Fruit fly (Drosophila melanogaster) whole organism, wandering third instar larva: ENCODE results near the gene Vdup1.

Experiments
- Abd-B ChIP-seq: fragments of >200 bp; optimal IDR thresholded peaks from 2 replicates; lab custom pipeline; 2017; ENCODE audit warnings: missing biosample characterization, missing genetic modification characterization
- CrebA ChIP-seq: fragments of 200-800 bp; sonication (Bioruptor generic); optimal IDR thresholded peaks from 2 replicates; lab custom pipeline; 2016; ENCODE audit warnings: missing biosample characterization, mild to moderate bottlenecking, missing genetic modification characterization, borderline replicate concordance
- HLH106 ChIP-seq: fragments of 200-800 bp; optimal IDR thresholded peaks from 3 replicates; lab custom pipeline; 2019; ENCODE audit warnings: missing biosample characterization, mild to moderate bottlenecking, missing genetic modification characterization, moderate library complexity
- Mio ChIP-seq: sonication (Bioruptor generic); optimal IDR thresholded peaks from 2 replicates; lab custom pipeline; 2016; ENCODE audit warnings: missing biosample characterization, missing genetic modification characterization
- OdsH ChIP-seq: fragments of 200-800 bp; sonication (Bioruptor generic); optimal IDR thresholded peaks from 2 replicates; lab custom pipeline; 2016; ENCODE audit warnings: missing biosample characterization, mild to moderate bottlenecking, missing genetic modification characterization
- dsf ChIP-seq: sonication (Bioruptor generic); optimal IDR thresholded peaks from 2 replicates; lab custom pipeline; 2016; ENCODE audit warnings: missing biosample characterization, missing genetic modification characterization, borderline replicate concordance
- psq ChIP-seq: fragments of 200-800 bp; sonication (Bioruptor generic); optimal IDR thresholded peaks from 3 replicates; lab custom pipeline; 2017; ENCODE audit warnings: missing biosample characterization, mild to moderate bottlenecking, missing genetic modification characterization, moderate library complexity
- usp ChIP-seq: fragments of >200 bp; optimal IDR thresholded peaks from 2 replicates; lab custom pipeline; 2017; ENCODE audit warnings: missing biosample characterization, missing genetic modification characterization

DNA sequence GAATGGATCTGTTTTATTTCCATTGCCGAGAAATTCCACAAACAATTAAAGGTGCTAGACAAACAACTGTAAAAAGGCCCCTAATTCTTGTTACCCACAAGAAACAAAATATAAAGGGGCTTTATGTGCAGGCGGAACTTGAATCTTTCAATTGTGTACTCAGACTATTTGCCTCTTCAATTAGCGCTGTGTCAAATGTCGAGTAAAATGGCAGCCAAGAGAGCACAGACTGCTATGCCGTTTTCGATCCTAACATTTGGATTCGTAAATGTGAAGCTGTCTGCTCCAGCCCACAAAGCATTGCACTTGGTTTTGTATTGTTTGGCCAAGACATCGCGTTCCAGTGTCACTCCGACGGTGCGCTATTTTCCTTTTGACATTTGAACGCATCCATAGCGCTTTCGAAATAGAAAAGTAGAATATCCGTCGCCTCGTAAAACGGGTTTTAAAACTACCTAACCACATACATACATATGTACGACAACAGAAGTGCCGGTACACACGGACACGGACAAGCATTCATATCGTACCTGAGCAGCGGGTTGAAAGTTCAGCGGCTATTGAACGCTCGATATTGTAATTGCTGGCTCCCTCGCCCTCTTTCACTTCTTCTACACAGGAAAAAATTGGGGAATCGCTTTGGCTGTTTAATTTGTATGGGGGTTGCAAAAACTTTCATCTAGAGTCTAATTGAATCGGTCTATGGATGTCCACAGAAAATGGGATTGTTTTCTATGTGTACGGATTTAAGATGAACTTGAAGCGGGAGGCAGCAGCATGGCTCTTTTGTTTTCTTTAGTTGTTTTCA lies 12.6 kb downstream of the Vdup1 start:
- TF ChIP-seq usp (GFP tag; lab: Kevin White, UChicago) (no peak), psq (no peak), HLH106 (tag; lab: Kevin White, UChicago) (peak; percentile 57), Abd-B (GFP tag; lab: Kevin White, UChicago) (no peak), CrebA (GFP tag; lab: Kevin White, UChicago) (no peak), OdsH (peak; percentile 27), Mio (GFP tag; lab: Kevin White, UChicago) (no peak), dsf (GFP tag; lab: Kevin White, UChicago) (no peak)
